Fruit fly (Drosophila melanogaster) whole organism, embryonic: ENCODE measurements around the gene CG3009.

Source experiments
- Antp ChIP-seq: fragments of 200-800 bp; sonication (Bioruptor generic); optimal IDR thresholded peaks from 3 replicates; lab custom pipeline; 2016; ENCODE audit warnings: missing biosample characterization, missing genetic modification characterization
- B-H1 ChIP-seq: fragments of 200-800 bp; sonication (Bioruptor generic); IDR thresholded peaks from 3 replicates; pipeline ENCODE4 v1.3.6; 2022; ENCODE audit warnings: missing biosample characterization, missing genetic modification characterization
- CG1024 ChIP-seq: fragments of 200-800 bp; sonication (Bioruptor generic); IDR thresholded peaks from 2 replicates; pipeline ENCODE4 v1.3.6; 2022; ENCODE audit warnings: missing biosample characterization, missing genetic modification characterization
- CG15073 ChIP-seq: fragments of 200-800 bp; sonication (Bioruptor generic); optimal IDR thresholded peaks from 2 replicates; lab custom pipeline; 2016; ENCODE audit warnings: missing biosample characterization, missing genetic modification characterization
- CG16863 ChIP-seq: fragments of 200-800 bp; sonication (Bioruptor generic); optimal IDR thresholded peaks from 3 replicates; lab custom pipeline; 2016; ENCODE audit warnings: missing biosample characterization, missing genetic modification characterization
- CG1792 ChIP-seq: fragments of 200-800 bp; sonication (Bioruptor generic); optimal IDR thresholded peaks from 2 replicates; lab custom pipeline; 2016; ENCODE audit warnings: missing biosample characterization, missing genetic modification characterization
- CG18599 ChIP-seq: fragments of 200-800 bp; sonication (Bioruptor generic); optimal IDR thresholded peaks from 3 replicates; lab custom pipeline; 2017; ENCODE audit warnings: missing biosample characterization, missing genetic modification characterization, mild to moderate bottlenecking, moderate library complexity, missing genetic modification reagents
- CG2120 ChIP-seq: fragments of 200-800 bp; sonication (Bioruptor generic); optimal IDR thresholded peaks from 3 replicates; lab custom pipeline; 2016; ENCODE audit warnings: missing biosample characterization, missing genetic modification characterization
- CG3407 ChIP-seq: fragments of 200-800 bp; sonication (Bioruptor generic); optimal IDR thresholded peaks from 2 replicates; lab custom pipeline; 2018; ENCODE audit warnings: missing biosample characterization, mild to moderate bottlenecking, missing genetic modification characterization
- CG4328 ChIP-seq: fragments of 200-800 bp; sonication (Bioruptor generic); optimal IDR thresholded peaks from 3 replicates; lab custom pipeline; 2017; ENCODE audit warnings: missing biosample characterization, missing genetic modification reagents, missing genetic modification characterization
- CG6791 ChIP-seq: fragments of 200-800 bp; sonication (Bioruptor generic); IDR thresholded peaks from 3 replicates; pipeline ENCODE4 v1.3.6; 2022; ENCODE audit warnings: missing biosample characterization, missing genetic modification characterization; ENCODE audit not compliant: partially characterized antibody
- CG7556 ChIP-seq: fragments of 200-800 bp; sonication (Bioruptor generic); optimal IDR thresholded peaks from 2 replicates; lab custom pipeline; 2017; ENCODE audit warnings: missing biosample characterization, mild to moderate bottlenecking, missing genetic modification characterization
- CG7786 ChIP-seq: fragments of 200-800 bp; sonication (Bioruptor generic); optimal IDR thresholded peaks from 2 replicates; lab custom pipeline; 2016; ENCODE audit warnings: missing biosample characterization, missing genetic modification characterization
- CG7839 ChIP-seq: fragments of 200-800 bp; sonication (Bioruptor generic); optimal IDR thresholded peaks from 3 replicates; lab custom pipeline; 2018; ENCODE audit warnings: missing biosample characterization, mild to moderate bottlenecking, missing genetic modification characterization, moderate library complexity
- CG9876 ChIP-seq: fragments of 200-800 bp; sonication (Bioruptor generic); optimal IDR thresholded peaks from 2 replicates; lab custom pipeline; 2016; ENCODE audit warnings: missing biosample characterization, missing genetic modification characterization
- CHES-1-like ChIP-seq: fragments of 200-800 bp; sonication (Bioruptor generic); optimal IDR thresholded peaks from 2 replicates; lab custom pipeline; 2016; ENCODE audit warnings: missing biosample characterization, missing genetic modification characterization
- CkIIα-i1 ChIP-seq: fragments of 200-800 bp; sonication (Bioruptor generic); IDR thresholded peaks from 2 replicates; pipeline ENCODE4 v1.3.6; 2022; ENCODE audit warnings: missing biosample characterization, missing genetic modification characterization
- Dbx ChIP-seq: fragments of 200-800 bp; sonication (Bioruptor generic); IDR thresholded peaks from 3 replicates; pipeline ENCODE4 v1.3.6; 2022; ENCODE audit warnings: missing biosample characterization, missing genetic modification characterization
- Dfd ChIP-seq, 2 experiments: fragments of >200 bp; optimal IDR thresholded peaks; 2 replicates each; lab custom pipeline; 2017; ENCODE audit warnings: missing biosample characterization in 2 of 2, missing genetic modification characterization in 2 of 2
- Ets65A ChIP-seq: fragments of 200-800 bp; sonication (Bioruptor generic); peaks from one replicate; lab custom pipeline; 2016; ENCODE audit warnings: missing biosample characterization, missing genetic modification characterization
- GATAe ChIP-seq: fragments of 200-800 bp; sonication (Bioruptor generic); conservative IDR thresholded peaks from 2 replicates; pipeline ENCODE4 v1.3.6; 2022; ENCODE audit warnings: missing biosample characterization, missing genetic modification characterization
- Rx ChIP-seq: fragments of 200-800 bp; sonication (Bioruptor generic); IDR thresholded peaks from 2 replicates; pipeline ENCODE4 v1.3.6; 2022; ENCODE audit warnings: missing biosample characterization, missing genetic modification characterization
- Sin3A ChIP-seq: fragments of >200 bp; optimal IDR thresholded peaks from 2 replicates; lab custom pipeline; 2018
- Trl ChIP-seq, 3 experiments: fragments of >200 bp in 2 of 3; fragments of 200-800 bp in 1 of 3; sonication (Bioruptor generic) in 1 of 3; optimal IDR thresholded peaks; 2 replicates in 1 of 3; 3 replicates in 2 of 3; lab custom pipeline; 2016 to 2017; ENCODE audit warnings: missing biosample characterization in 1 of 3, missing genetic modification characterization in 1 of 3
- Xrp1 ChIP-seq: fragments of 200-800 bp; sonication (Bioruptor generic); IDR thresholded peaks from 2 replicates; pipeline ENCODE4 v1.3.6; 2022; ENCODE audit warnings: missing biosample characterization, missing genetic modification characterization
- chinmo ChIP-seq: fragments of 200-800 bp; sonication (Bioruptor generic); IDR thresholded peaks from 4 replicates; pipeline ENCODE4 v1.3.6; 2022; ENCODE audit warnings: missing biosample characterization, missing genetic modification characterization; ENCODE audit not compliant: partially characterized antibody
- dysf ChIP-seq: fragments of 200-800 bp; sonication (Bioruptor generic); IDR thresholded peaks from 3 replicates; pipeline ENCODE4 v1.3.6; 2022; ENCODE audit warnings: missing biosample characterization, missing genetic modification characterization
- en ChIP-seq: fragments of 200-800 bp; sonication (Bioruptor generic); optimal IDR thresholded peaks from 2 replicates; lab custom pipeline; 2016; ENCODE audit warnings: missing biosample characterization, missing genetic modification characterization
- fd102C ChIP-seq: fragments of 200-800 bp; sonication (Bioruptor generic); optimal IDR thresholded peaks from 2 replicates; lab custom pipeline; 2018; ENCODE audit warnings: missing biosample characterization, mild to moderate bottlenecking, missing genetic modification characterization, moderate library complexity
- grau ChIP-seq: fragments of 200-800 bp; optimal IDR thresholded peaks from 3 replicates; lab custom pipeline; 2019; ENCODE audit warnings: missing biosample characterization, mild to moderate bottlenecking, missing genetic modification characterization, moderate library complexity
- jigr1 ChIP-seq: fragments of 200-800 bp; sonication (Bioruptor generic); IDR thresholded peaks from 3 replicates; pipeline ENCODE4 v1.3.6; 2022; ENCODE audit warnings: missing biosample characterization, missing genetic modification characterization
- onecut ChIP-seq: fragments of 200-800 bp; sonication (Bioruptor generic); IDR thresholded peaks from 2 replicates; pipeline ENCODE4 v1.3.6; 2022; ENCODE audit warnings: missing biosample characterization, missing genetic modification characterization
- pan ChIP-seq, 4 experiments: fragments of >200 bp in 3 of 4; fragments of 200-800 bp in 1 of 4; sonication (Bioruptor generic) in 1 of 4; optimal IDR thresholded peaks in 3 of 4; IDR thresholded peaks in 1 of 4; 2 replicates each; pipeline versions ENCODE4 v1.3.6 to Lab custom; 2017 to 2022; ENCODE audit warnings: missing biosample characterization in 2 of 4, missing genetic modification characterization in 2 of 4, mixed read lengths in 1 of 4
- prd ChIP-seq, 3 experiments: fragments of >200 bp in 2 of 3; fragments of 200-800 bp in 1 of 3; sonication (Bioruptor generic) in 1 of 3; optimal IDR thresholded peaks in 2 of 3; IDR thresholded peaks in 1 of 3; 2 replicates in 2 of 3; 3 replicates in 1 of 3; pipeline versions ENCODE4 v1.3.6 to Lab custom; 2017 to 2022; ENCODE audit warnings: missing biosample characterization in 1 of 3, missing genetic modification characterization in 1 of 3
- ranshi ChIP-seq: fragments of 200-800 bp; sonication (Bioruptor generic); IDR thresholded peaks from 2 replicates; pipeline ENCODE4 v1.3.6; 2022; ENCODE audit warnings: missing biosample characterization, missing genetic modification characterization
- salm ChIP-seq: fragments of 200-800 bp; sonication (Bioruptor generic); optimal IDR thresholded peaks from 2 replicates; lab custom pipeline; 2018; ENCODE audit warnings: missing biosample characterization, mild to moderate bottlenecking, missing genetic modification characterization
- sd ChIP-seq: fragments of 200-800 bp; sonication (Bioruptor generic); optimal IDR thresholded peaks from 3 replicates; lab custom pipeline; 2018; ENCODE audit warnings: missing biosample characterization, mild to moderate bottlenecking, missing genetic modification characterization, moderate library complexity
- sqz ChIP-seq: fragments of 200-800 bp; sonication (Bioruptor generic); optimal IDR thresholded peaks from 3 replicates; lab custom pipeline; 2018; ENCODE audit warnings: missing biosample characterization, mild to moderate bottlenecking, missing genetic modification characterization
- tna ChIP-seq: fragments of 200-800 bp; sonication (Bioruptor generic); IDR thresholded peaks from 2 replicates; pipeline ENCODE4 v1.3.6; 2022; ENCODE audit warnings: missing biosample characterization, missing genetic modification characterization; ENCODE audit not compliant: partially characterized antibody
- unpg ChIP-seq: fragments of 200-800 bp; sonication (Bioruptor generic); optimal IDR thresholded peaks from 3 replicates; lab custom pipeline; 2018; ENCODE audit warnings: missing biosample characterization, mild to moderate bottlenecking, missing genetic modification characterization, moderate library complexity

CG3009 gene

dm6 chrX:4678146-4678912 is 11.8 kb upstream of the CG3009 start (continued):
- TF ChIP-seq ranshi (GFP tag; lab: Robert Waterston, UW): no peak
- no peak for TF ChIP-seq GATAe (GFP tag; lab: Robert Waterston, UW)
- no peak for TF ChIP-seq CG3407 (GFP tag; lab: Kevin White, UChicago)
- TF ChIP-seq B-H1 (GFP tag; lab: Robert Waterston, UW): no peak
- TF ChIP-seq CG7556 (GFP tag; lab: Kevin White, UChicago): no peak
- no peak for TF ChIP-seq CG1792
- no peak for TF ChIP-seq grau
- TF ChIP-seq CG15073 (GFP tag; lab: Kevin White, UChicago): no peak
- no peak for TF ChIP-seq CG9876 (GFP tag; lab: Kevin White, UChicago)
- TF ChIP-seq CG4328 (GFP tag; lab: Kevin White, UChicago): no peak
- TF ChIP-seq onecut (GFP tag; lab: Robert Waterston, UW): peak; percentile 85
- no peak for TF ChIP-seq CG6791 (GFP tag; lab: Robert Waterston, UW)
- no peak for TF ChIP-seq CG2120 (GFP tag; lab: Kevin White, UChicago)
- TF ChIP-seq Sin3A: no peak
- no peak for TF ChIP-seq tna (GFP tag; lab: Robert Waterston, UW)
- TF ChIP-seq CG18599: no peak
- TF ChIP-seq Dfd (GFP tag; optimal IDR thresholded peaks at IDR 0.05; lab: Kevin White, UChicago): no peak
- no peak for TF ChIP-seq Dbx
- 0 out of 4 replicates have a peak, but pooled peaks have one; percentile 26 for TF ChIP-seq chinmo
- no peak for TF ChIP-seq fd102C
- TF ChIP-seq CG16863: no peak
- no peak for TF ChIP-seq pan (optimal IDR thresholded peaks at IDR 0.05; lab: Kevin White, UChicago)
- no peak for TF ChIP-seq pan (GFP tag; optimal IDR thresholded peaks at IDR 0.05 in 1 of 2, IDR thresholded peaks at IDR 0.05 in 1 of 2)
- TF ChIP-seq Ets65A (GFP tag; lab: Kevin White, UChicago): no peak
- TF ChIP-seq sqz (GFP tag; lab: Kevin White, UChicago): peak; percentile 51
- no peak for TF ChIP-seq Xrp1 (GFP tag; lab: Robert Waterston, UW)
- TF ChIP-seq salm (tag; lab: Kevin White, UChicago): no peak
- no peak for TF ChIP-seq en
- TF ChIP-seq dysf (GFP tag; lab: Robert Waterston, UW): no peak
- TF ChIP-seq unpg (GFP tag; lab: Kevin White, UChicago): no peak
- TF ChIP-seq prd (optimal IDR thresholded peaks at IDR 0.05; lab: Kevin White, UChicago): no peak
- no peak for TF ChIP-seq prd (GFP tag; IDR thresholded peaks at IDR 0.05; lab: Robert Waterston, UW)
- TF ChIP-seq CG7839: no peak
- TF ChIP-seq CHES-1-like (GFP tag; lab: Kevin White, UChicago): no peak
- no peak for TF ChIP-seq CkIIα-i1 (GFP tag; lab: Robert Waterston, UW)
- TF ChIP-seq Trl (optimal IDR thresholded peaks at IDR 0.05; lab: Kevin White, UChicago): peak in 1 of 2 experiments; percentile 66
- TF ChIP-seq Trl (GFP tag; optimal IDR thresholded peaks at IDR 0.05; lab: Kevin White, UChicago): no peak
- no peak for TF ChIP-seq CG1024
- no peak for TF ChIP-seq CG7786 (GFP tag; lab: Kevin White, UChicago)
- peak; percentile 49 for TF ChIP-seq sd (tag; lab: Kevin White, UChicago)
- no peak for TF ChIP-seq jigr1 (GFP tag; lab: Robert Waterston, UW)
- no peak for TF ChIP-seq Rx (GFP tag; lab: Robert Waterston, UW)
- TF ChIP-seq Antp (GFP tag; lab: Kevin White, UChicago): no peak
